Fruit fly (Drosophila melanogaster) whole organism, embryonic: ENCODE results near the gene CG8289.

Source experiments
- Asciz ChIP-seq: fragments of 200-800 bp; sonication (Bioruptor generic); optimal IDR thresholded peaks from 2 replicates; lab custom pipeline; 2017; ENCODE audit warnings: missing biosample characterization, mild to moderate bottlenecking, missing genetic modification characterization, missing genetic modification reagents
- BtbVII ChIP-seq: fragments of 200-800 bp; sonication (Bioruptor generic); optimal IDR thresholded peaks from 3 replicates; lab custom pipeline; 2017; ENCODE audit warnings: missing biosample characterization, mild to moderate bottlenecking, missing genetic modification characterization
- CG10274 ChIP-seq: fragments of 200-800 bp; sonication (Bioruptor generic); optimal IDR thresholded peaks from 3 replicates; lab custom pipeline; 2017; ENCODE audit warnings: missing biosample characterization, mild to moderate bottlenecking, missing genetic modification characterization
- CG10565 ChIP-seq: fragments of 200-800 bp; sonication (Bioruptor generic); optimal IDR thresholded peaks from 3 replicates; lab custom pipeline; 2016; ENCODE audit warnings: missing biosample characterization, mild to moderate bottlenecking, missing genetic modification characterization
- CG11085 ChIP-seq: fragments of 200-800 bp; sonication (Bioruptor generic); IDR thresholded peaks from 2 replicates; pipeline ENCODE4 v1.3.6; 2022; ENCODE audit warnings: missing biosample characterization, missing genetic modification characterization
- CG11695 ChIP-seq: fragments of 200-800 bp; sonication (Bioruptor generic); IDR thresholded peaks from 3 replicates; pipeline ENCODE4 v1.3.6; 2022; ENCODE audit warnings: missing biosample characterization, missing genetic modification characterization
- CG12219 ChIP-seq: fragments of 200-800 bp; sonication (Bioruptor generic); optimal IDR thresholded peaks from 3 replicates; lab custom pipeline; 2018; ENCODE audit warnings: missing biosample characterization, mild to moderate bottlenecking, missing genetic modification characterization
- CG13123 ChIP-seq: fragments of 200-800 bp; sonication (Bioruptor generic); optimal IDR thresholded peaks from 2 replicates; lab custom pipeline; 2016; ENCODE audit warnings: missing biosample characterization, missing genetic modification characterization
- CG14860 ChIP-seq: fragments of 200-800 bp; sonication (Bioruptor generic); IDR thresholded peaks from 3 replicates; pipeline ENCODE4 v1.3.6; 2022; ENCODE audit warnings: missing biosample characterization, missing genetic modification characterization; ENCODE audit not compliant: partially characterized antibody
- CG16813 ChIP-seq: fragments of 200-800 bp; sonication (Bioruptor generic); IDR thresholded peaks from 3 replicates; pipeline ENCODE4 v1.3.6; 2022; ENCODE audit warnings: missing biosample characterization, missing genetic modification characterization; ENCODE audit not compliant: partially characterized antibody
- CG17912 ChIP-seq: fragments of 200-800 bp; sonication (Bioruptor generic); optimal IDR thresholded peaks from 2 replicates; lab custom pipeline; 2018; ENCODE audit warnings: missing biosample characterization, mild to moderate bottlenecking, missing genetic modification characterization
- CG2120 ChIP-seq: fragments of 200-800 bp; sonication (Bioruptor generic); optimal IDR thresholded peaks from 3 replicates; lab custom pipeline; 2016; ENCODE audit warnings: missing biosample characterization, missing genetic modification characterization
- CG31441 ChIP-seq: fragments of 200-800 bp; sonication (Bioruptor generic); IDR thresholded peaks from 2 replicates; pipeline ENCODE4 v1.3.6; 2022; ENCODE audit warnings: missing biosample characterization, missing genetic modification characterization
- CG32532 ChIP-seq: fragments of 200-800 bp; sonication (Bioruptor generic); IDR thresholded peaks from 2 replicates; pipeline ENCODE4 v1.3.6; 2022; ENCODE audit warnings: missing biosample characterization, missing genetic modification characterization
- CG4282 ChIP-seq: fragments of 200-800 bp; sonication (Bioruptor generic); optimal IDR thresholded peaks from 2 replicates; lab custom pipeline; 2016; ENCODE audit warnings: missing biosample characterization, missing genetic modification characterization
- CG4328 ChIP-seq: fragments of 200-800 bp; sonication (Bioruptor generic); optimal IDR thresholded peaks from 3 replicates; lab custom pipeline; 2017; ENCODE audit warnings: missing biosample characterization, missing genetic modification reagents, missing genetic modification characterization
- CG43689 ChIP-seq: fragments of 200-800 bp; sonication (Bioruptor generic); IDR thresholded peaks from 2 replicates; pipeline ENCODE4 v1.3.6; 2022; ENCODE audit warnings: missing biosample characterization, missing genetic modification characterization
- CG4424 ChIP-seq: fragments of 200-800 bp; sonication (Bioruptor generic); optimal IDR thresholded peaks from 3 replicates; lab custom pipeline; 2016; ENCODE audit warnings: missing biosample characterization, missing genetic modification characterization
- CG7357 ChIP-seq: fragments of 200-800 bp; sonication (Bioruptor generic); IDR thresholded peaks from 3 replicates; pipeline ENCODE4 v1.3.6; 2022; ENCODE audit warnings: missing biosample characterization, missing genetic modification characterization
- CG8359 ChIP-seq: fragments of 200-800 bp; sonication (Bioruptor generic); optimal IDR thresholded peaks from 2 replicates; lab custom pipeline; 2017; ENCODE audit warnings: missing biosample characterization, mild to moderate bottlenecking, missing genetic modification characterization, borderline replicate concordance
- CG9727 ChIP-seq: fragments of 200-800 bp; sonication (Bioruptor generic); optimal IDR thresholded peaks from 3 replicates; lab custom pipeline; 2017; ENCODE audit warnings: missing biosample characterization, mild to moderate bottlenecking, missing genetic modification characterization
- CG9797 ChIP-seq: fragments of 200-800 bp; sonication (Bioruptor generic); optimal IDR thresholded peaks from 3 replicates; lab custom pipeline; 2018; ENCODE audit warnings: missing biosample characterization, mild to moderate bottlenecking, missing genetic modification characterization
- CG9932 ChIP-seq: fragments of 200-800 bp; sonication (Bioruptor generic); IDR thresholded peaks from 2 replicates; pipeline ENCODE4 v1.3.6; 2022; ENCODE audit warnings: missing biosample characterization, missing genetic modification characterization
- Camta ChIP-seq: fragments of 200-800 bp; sonication (Bioruptor generic); optimal IDR thresholded peaks from 2 replicates; lab custom pipeline; 2016; ENCODE audit warnings: missing biosample characterization, missing genetic modification characterization
- Fer2 ChIP-seq: fragments of 200-800 bp; sonication (Bioruptor generic); optimal IDR thresholded peaks from 2 replicates; lab custom pipeline; 2018; ENCODE audit warnings: missing biosample characterization, mild to moderate bottlenecking, missing genetic modification characterization, moderate library complexity
- HHEX ChIP-seq: fragments of 200-800 bp; sonication (Bioruptor generic); optimal IDR thresholded peaks from 3 replicates; lab custom pipeline; 2017; ENCODE audit warnings: missing biosample characterization, mild to moderate bottlenecking, missing genetic modification characterization, missing genetic modification reagents
- HLH3B ChIP-seq: fragments of 200-800 bp; sonication (Bioruptor generic); IDR thresholded peaks from 2 replicates; pipeline ENCODE4 v1.3.6; 2022; ENCODE audit warnings: missing biosample characterization, missing genetic modification characterization
- HLH54F ChIP-seq: fragments of 200-800 bp; sonication (Bioruptor generic); optimal IDR thresholded peaks from 3 replicates; lab custom pipeline; 2016; ENCODE audit warnings: missing biosample characterization, missing genetic modification characterization
- Hmx ChIP-seq: fragments of 200-800 bp; sonication (Bioruptor generic); optimal IDR thresholded peaks from 2 replicates; lab custom pipeline; 2016; ENCODE audit warnings: missing biosample characterization, missing genetic modification characterization
- Jarid2 ChIP-seq: fragments of 200-800 bp; sonication (Bioruptor generic); optimal IDR thresholded peaks from 3 replicates; lab custom pipeline; 2017; ENCODE audit warnings: mild to moderate bottlenecking, missing biosample characterization, missing genetic modification reagents, missing genetic modification characterization
- Lpt ChIP-seq: fragments of >200 bp; optimal IDR thresholded peaks from 2 replicates; lab custom pipeline; 2018; ENCODE audit warnings: missing biosample characterization, missing genetic modification characterization
- Mad ChIP-seq: fragments of 200-800 bp; sonication (Bioruptor generic); optimal IDR thresholded peaks from 2 replicates; lab custom pipeline; 2016; ENCODE audit warnings: missing biosample characterization, missing genetic modification characterization
- NK7.1 ChIP-seq: fragments of 200-800 bp; sonication (Bioruptor generic); optimal IDR thresholded peaks from 3 replicates; lab custom pipeline; 2016; ENCODE audit warnings: missing biosample characterization, missing genetic modification characterization
- Nf-YB ChIP-seq: fragments of 200-800 bp; sonication (Bioruptor generic); optimal IDR thresholded peaks from 3 replicates; lab custom pipeline; 2019; ENCODE audit warnings: missing biosample characterization, mild to moderate bottlenecking, missing genetic modification characterization, moderate library complexity
- Poxn ChIP-seq: fragments of 200-800 bp; sonication (Bioruptor generic); IDR thresholded peaks from 2 replicates; pipeline ENCODE4 v1.3.6; 2022; ENCODE audit warnings: missing biosample characterization, missing genetic modification characterization
- Spps ChIP-seq: fragments of 200-800 bp; sonication (Bioruptor generic); optimal IDR thresholded peaks from 2 replicates; lab custom pipeline; 2018; ENCODE audit warnings: missing biosample characterization, mild to moderate bottlenecking, missing genetic modification characterization
- cad ChIP-seq: fragments of >200 bp; optimal IDR thresholded peaks from 2 replicates; lab custom pipeline; 2017; ENCODE audit warnings: missing biosample characterization, missing genetic modification characterization
- cato ChIP-seq: fragments of 200-800 bp; sonication (Bioruptor generic); optimal IDR thresholded peaks from 2 replicates; lab custom pipeline; 2016; ENCODE audit warnings: missing biosample characterization, missing genetic modification characterization, borderline replicate concordance
- dimm ChIP-seq: fragments of 200-800 bp; sonication (Bioruptor generic); IDR thresholded peaks from 2 replicates; pipeline ENCODE4 v1.3.6; 2022; ENCODE audit warnings: missing biosample characterization, missing genetic modification characterization
- fru ChIP-seq: fragments of >200 bp; optimal IDR thresholded peaks from 2 replicates; lab custom pipeline; 2017
- hkb ChIP-seq, 2 experiments: fragments of 200-800 bp in 1 of 2; fragments of >200 bp in 1 of 2; sonication (Bioruptor generic) in 1 of 2; IDR thresholded peaks in 1 of 2; optimal IDR thresholded peaks in 1 of 2; 2 replicates each; pipeline versions ENCODE4 v1.3.6 to Lab custom; 2017 to 2022; ENCODE audit warnings: missing biosample characterization in 1 of 2, missing genetic modification characterization in 1 of 2
- inv ChIP-seq: fragments of 200-800 bp; sonication (Bioruptor generic); IDR thresholded peaks from 2 replicates; pipeline ENCODE4 v1.3.6; 2022; ENCODE audit warnings: missing biosample characterization, missing genetic modification characterization; ENCODE audit not compliant: partially characterized antibody
- otp ChIP-seq: fragments of 200-800 bp; sonication (Bioruptor generic); IDR thresholded peaks from 3 replicates; pipeline ENCODE4, ENCODE4 v1.3.6; 2022; ENCODE audit warnings: missing biosample characterization, missing genetic modification characterization
- psq ChIP-seq: fragments of 200-800 bp; sonication (Bioruptor generic); optimal IDR thresholded peaks from 2 replicates; lab custom pipeline; 2017; ENCODE audit warnings: missing biosample characterization, missing genetic modification characterization
- repo ChIP-seq: fragments of 200-800 bp; sonication (Bioruptor generic); optimal IDR thresholded peaks from 2 replicates; lab custom pipeline; 2016; ENCODE audit warnings: missing biosample characterization, missing genetic modification characterization
- shn ChIP-seq: fragments of 200-800 bp; sonication (Bioruptor generic); optimal IDR thresholded peaks from 3 replicates; lab custom pipeline; 2016; ENCODE audit warnings: missing biosample characterization, missing genetic modification characterization
- sisA ChIP-seq: fragments of 200-800 bp; sonication (Bioruptor generic); IDR thresholded peaks from 2 replicates; pipeline ENCODE4 v1.3.6; 2022; ENCODE audit warnings: missing biosample characterization, missing genetic modification characterization
- so ChIP-seq: fragments of 200-800 bp; sonication (Bioruptor generic); IDR thresholded peaks from 3 replicates; pipeline ENCODE4 v1.3.6; 2022; ENCODE audit warnings: missing biosample characterization, missing genetic modification characterization
- sug ChIP-seq: fragments of 200-800 bp; optimal IDR thresholded peaks from 2 replicates; lab custom pipeline; 2019; ENCODE audit warnings: missing biosample characterization, mild to moderate bottlenecking, missing genetic modification characterization, moderate library complexity
- unpg ChIP-seq: fragments of 200-800 bp; sonication (Bioruptor generic); optimal IDR thresholded peaks from 3 replicates; lab custom pipeline; 2018; ENCODE audit warnings: missing biosample characterization, mild to moderate bottlenecking, missing genetic modification characterization, moderate library complexity
- zf30C ChIP-seq: fragments of 200-800 bp; sonication (Bioruptor generic); optimal IDR thresholded peaks from 3 replicates; lab custom pipeline; 2018; ENCODE audit warnings: missing biosample characterization, mild to moderate bottlenecking, missing genetic modification characterization

The CG8289 gene

dm6 chrX:17657050-17657696, 21.3 kb upstream of the CG8289 start, which contains the start of gene beta-Spec (continued):
- TF ChIP-seq dimm (GFP tag; lab: Robert Waterston, UW) (no peak), CG43689 (no peak), sug (no peak), hkb (optimal IDR thresholded peaks at IDR 0.05; lab: Kevin White, UChicago) (no peak), hkb (GFP tag; IDR thresholded peaks at IDR 0.05; lab: Robert Waterston, UW) (no peak), cato (GFP tag; lab: Kevin White, UChicago) (no peak), CG4282 (no peak), CG2120 (GFP tag; lab: Kevin White, UChicago) (no peak), repo (GFP tag; lab: Kevin White, UChicago) (no peak), CG11085 (GFP tag; lab: Robert Waterston, UW) (no peak), CG9727 (peak; percentile 26), Mad (no peak), BtbVII (no peak), Jarid2 (GFP tag; lab: Kevin White, UChicago) (no peak), CG16813 (no peak), CG31441 (peak; percentile 29; the same call in 1 of the 2 replicates), Hmx (GFP tag; lab: Kevin White, UChicago) (no peak), otp (GFP tag; lab: Robert Waterston, UW) (no peak), CG4424 (no peak), cad (no peak), CG8359 (GFP tag; lab: Kevin White, UChicago) (no peak), Lpt (GFP tag; lab: Kevin White, UChicago) (no peak), shn (GFP tag; lab: Kevin White, UChicago) (no peak), so (no peak), Camta (no peak), Fer2 (tag; lab: Kevin White, UChicago) (no peak), CG10565 (GFP tag; lab: Kevin White, UChicago) (no peak), fru (lab: Kevin White, UChicago) (no peak), CG11695 (GFP tag; lab: Robert Waterston, UW) (no peak), CG17912 (GFP tag; lab: Kevin White, UChicago) (no peak), CG10274 (GFP tag; lab: Kevin White, UChicago) (no peak), zf30C (GFP tag; lab: Kevin White, UChicago) (no peak), Asciz (GFP tag; lab: Kevin White, UChicago) (no peak), CG9797 (GFP tag; lab: Kevin White, UChicago) (peak; percentile 43), CG14860 (GFP tag; lab: Robert Waterston, UW) (no peak), HHEX (GFP tag; lab: Kevin White, UChicago) (no peak), unpg (no peak), HLH3B (GFP tag; lab: Robert Waterston, UW) (no peak), CG32532 (GFP tag; lab: Robert Waterston, UW) (no peak), Spps (no peak), NK7.1 (GFP tag; lab: Kevin White, UChicago) (no peak), HLH54F (GFP tag; lab: Kevin White, UChicago) (no peak), inv (GFP tag; lab: Robert Waterston, UW) (no peak), Poxn (GFP tag; lab: Robert Waterston, UW) (no peak), CG4328 (GFP tag; lab: Kevin White, UChicago) (no peak), psq (peak; percentile 45), CG12219 (GFP tag; lab: Kevin White, UChicago) (no peak), Nf-YB (no peak), CG7357 (GFP tag; lab: Robert Waterston, UW) (no peak), CG13123 (no peak), sisA (GFP tag; lab: Robert Waterston, UW) (no peak), CG9932 (GFP tag; lab: Robert Waterston, UW) (0 out of 2 replicates have a peak, but pooled peaks have one; percentile 10)
